Worm (Caenorhabditis elegans) whole organism, L2 larva: Measurements from ENCODE around the gene F52H2.15.

Experiments
- C34F6.9 ChIP-seq: fragments of 150-350 bp; optimal IDR thresholded peaks from 2 replicates; lab custom pipeline; 2014; ENCODE audit warnings: missing biosample characterization, missing genetic modification characterization
- F13H6.1 ChIP-seq: sonication (generic microtip); optimal IDR thresholded peaks from 2 replicates; lab custom pipeline; 2016; ENCODE audit warnings: missing genetic modification characterization, missing compliant biosample characterization
- R02D3.7 ChIP-seq: fragments of 150-350 bp; optimal IDR thresholded peaks from 2 replicates; lab custom pipeline; 2014; ENCODE audit warnings: missing biosample characterization, missing genetic modification characterization
- Y55F3AM.14 ChIP-seq: fragments of 200-800 bp; sonication (Bioruptor generic); optimal IDR thresholded peaks from 2 replicates; lab custom pipeline; 2018; ENCODE audit warnings: mild to moderate bottlenecking, missing genetic modification characterization, missing compliant biosample characterization
- ZK546.5 ChIP-seq: sonication (generic microtip); optimal IDR thresholded peaks from 2 replicates; lab custom pipeline; 2017; ENCODE audit warnings: missing biosample characterization, missing genetic modification characterization
- alr-1 ChIP-seq: fragments of 150-350 bp; optimal IDR thresholded peaks from 2 replicates; lab custom pipeline; 2014; ENCODE audit warnings: missing biosample characterization, missing genetic modification characterization
- aly-2 ChIP-seq: fragments of 150-350 bp; optimal IDR thresholded peaks from 2 replicates; lab custom pipeline; 2014; ENCODE audit warnings: missing biosample characterization, missing genetic modification characterization
- ama-1 ChIP-seq: fragments of 150-350 bp; optimal IDR thresholded peaks from 2 replicates; lab custom pipeline; 2018; ENCODE audit warnings: inconsistent platforms
- blmp-1 ChIP-seq: sonication (generic microtip); optimal IDR thresholded peaks from 2 replicates; lab custom pipeline; 2017; ENCODE audit warnings: missing genetic modification characterization, mild to moderate bottlenecking, missing compliant biosample characterization, antibody characterized with exemption, moderate library complexity; ENCODE audit not compliant: insufficient read depth
- ceh-82 ChIP-seq: fragments of 150-350 bp; optimal IDR thresholded peaks from 2 replicates; lab custom pipeline; 2014; ENCODE audit warnings: missing biosample characterization, missing genetic modification characterization
- crh-2 ChIP-seq: sonication (generic microtip); optimal IDR thresholded peaks from 2 replicates; lab custom pipeline; 2017; ENCODE audit warnings: missing biosample characterization, missing genetic modification characterization
- dmd-4 ChIP-seq: sonication (generic microtip); optimal IDR thresholded peaks from 2 replicates; lab custom pipeline; 2017; ENCODE audit warnings: missing biosample characterization, missing genetic modification characterization
- egl-27 ChIP-seq: sonication (generic microtip); optimal IDR thresholded peaks from 3 replicates; lab custom pipeline; 2017; ENCODE audit warnings: missing biosample characterization, missing genetic modification reagents, missing genetic modification characterization
- elt-1 ChIP-seq: fragments of 150-350 bp; optimal IDR thresholded peaks from 2 replicates; lab custom pipeline; 2014; ENCODE audit warnings: missing biosample characterization, missing genetic modification characterization
- elt-3 ChIP-seq: sonication (generic microtip); optimal IDR thresholded peaks from 2 replicates; lab custom pipeline; 2017; ENCODE audit warnings: missing biosample characterization, missing genetic modification characterization
- fos-1 ChIP-seq: fragments of 150-350 bp; optimal IDR thresholded peaks from 2 replicates; lab custom pipeline; 2014; ENCODE audit warnings: missing biosample characterization, missing genetic modification characterization
- gmeb-1 ChIP-seq: fragments of 150-350 bp; optimal IDR thresholded peaks from 2 replicates; lab custom pipeline; 2014; ENCODE audit warnings: missing biosample characterization, missing genetic modification characterization
- lin-11 ChIP-seq: fragments of 150-350 bp; sonication (generic microtip); optimal IDR thresholded peaks from 2 replicates; lab custom pipeline; 2014; ENCODE audit warnings: missing biosample characterization, missing genetic modification characterization, inconsistent platforms, mixed read lengths
- lin-13 ChIP-seq: fragments of 150-350 bp; optimal IDR thresholded peaks from 2 replicates; lab custom pipeline; 2014; ENCODE audit warnings: missing biosample characterization, missing genetic modification reagents, missing genetic modification characterization
- lin-39 ChIP-seq: fragments of 150-350 bp; optimal IDR thresholded peaks from 2 replicates; lab custom pipeline; 2014; ENCODE audit warnings: missing biosample characterization, missing genetic modification reagents, missing genetic modification characterization
- mbf-1 ChIP-seq: sonication (generic microtip); optimal IDR thresholded peaks from 2 replicates; lab custom pipeline; 2017; ENCODE audit warnings: missing biosample characterization, missing genetic modification characterization
- nhr-10 ChIP-seq: sonication (generic microtip); optimal IDR thresholded peaks from 2 replicates; lab custom pipeline; 2017; ENCODE audit warnings: missing biosample characterization, missing genetic modification characterization
- nhr-11 ChIP-seq: fragments of 150-350 bp; optimal IDR thresholded peaks from 2 replicates; lab custom pipeline; 2014; ENCODE audit warnings: missing biosample characterization, missing genetic modification characterization
- nhr-12 ChIP-seq: fragments of 150-350 bp; optimal IDR thresholded peaks from 2 replicates; lab custom pipeline; 2014; ENCODE audit warnings: missing biosample characterization, missing genetic modification characterization
- nhr-129 ChIP-seq: fragments of 150-350 bp; optimal IDR thresholded peaks from 2 replicates; lab custom pipeline; 2014; ENCODE audit warnings: missing biosample characterization, missing genetic modification characterization
- nhr-21 ChIP-seq: fragments of 150-350 bp; optimal IDR thresholded peaks from 2 replicates; lab custom pipeline; 2014; ENCODE audit warnings: missing biosample characterization, missing genetic modification characterization
- nhr-237 ChIP-seq: fragments of 150-350 bp; optimal IDR thresholded peaks from 2 replicates; lab custom pipeline; 2014; ENCODE audit warnings: missing biosample characterization, missing genetic modification characterization
- nhr-25 ChIP-seq: fragments of 150-350 bp; sonication (generic microtip); optimal IDR thresholded peaks from 3 replicates; lab custom pipeline; 2014; ENCODE audit warnings: missing biosample characterization, missing genetic modification characterization
- nhr-6 ChIP-seq: fragments of 150-350 bp; optimal IDR thresholded peaks from 2 replicates; lab custom pipeline; 2014; ENCODE audit warnings: missing biosample characterization, missing genetic modification characterization
- nhr-77 ChIP-seq: fragments of 150-350 bp; optimal IDR thresholded peaks from 2 replicates; lab custom pipeline; 2014; ENCODE audit warnings: missing biosample characterization, missing genetic modification characterization
- peb-1 ChIP-seq: fragments of 150-350 bp; optimal IDR thresholded peaks from 2 replicates; lab custom pipeline; 2014; ENCODE audit warnings: missing biosample characterization, missing genetic modification characterization
- sem-4 ChIP-seq: fragments of 150-350 bp; optimal IDR thresholded peaks from 2 replicates; lab custom pipeline; 2014; ENCODE audit warnings: missing biosample characterization, missing genetic modification reagents, missing genetic modification characterization
- skn-1 ChIP-seq: sonication (generic microtip); optimal IDR thresholded peaks from 2 replicates; lab custom pipeline; 2017; ENCODE audit warnings: missing biosample characterization, missing genetic modification characterization
- sma-3 ChIP-seq: sonication (generic microtip); optimal IDR thresholded peaks from 2 replicates; lab custom pipeline; 2016; ENCODE audit warnings: missing genetic modification reagents, missing genetic modification characterization, missing compliant biosample characterization
- sma-9 ChIP-seq, 2 experiments: fragments of 150-350 bp in 1 of 2; sonication (generic microtip) in 1 of 2; optimal IDR thresholded peaks; 2 replicates each; lab custom pipeline; 2014 to 2016; ENCODE audit warnings: missing genetic modification characterization in 2 of 2, mild to moderate bottlenecking in 1 of 2, missing biosample characterization in 1 of 2, missing compliant biosample characterization in 1 of 2, missing genetic modification reagents in 1 of 2, moderate library complexity in 1 of 2
- unc-39 ChIP-seq: fragments of 150-350 bp; optimal IDR thresholded peaks from 2 replicates; lab custom pipeline; 2014; ENCODE audit warnings: missing biosample characterization, missing genetic modification characterization
- unc-62 ChIP-seq: fragments of 150-350 bp; optimal IDR thresholded peaks from 2 replicates; lab custom pipeline; 2014; ENCODE audit warnings: missing biosample characterization, missing genetic modification reagents, missing genetic modification characterization
- zag-1 ChIP-seq: fragments of 150-350 bp; optimal IDR thresholded peaks from 2 replicates; lab custom pipeline; 2014; ENCODE audit warnings: missing biosample characterization, missing genetic modification characterization
- ztf-1 ChIP-seq: fragments of 200-800 bp; sonication (Bioruptor generic); conservative IDR thresholded peaks from 2 replicates; pipeline ENCODE4 v1.3.6; 2022; ENCODE audit warnings: missing genetic modification characterization, missing compliant biosample characterization
- ztf-11 ChIP-seq: sonication (generic microtip); optimal IDR thresholded peaks from 2 replicates; lab custom pipeline; 2017; ENCODE audit warnings: missing biosample characterization, missing genetic modification characterization
- ztf-4 ChIP-seq: fragments of 150-350 bp; optimal IDR thresholded peaks from 2 replicates; lab custom pipeline; 2014; ENCODE audit warnings: missing biosample characterization, missing genetic modification characterization

The F52H2.15 gene

ce11 chrX:2581828-2582589, 16.9 kb downstream of the F52H2.15 start:
- TF ChIP-seq gmeb-1 (tag; lab: Kevin White, UChicago) (no peak), nhr-237 (tag; lab: Kevin White, UChicago) (no peak), lin-11 (tag; lab: Kevin White, UChicago) (no peak), ZK546.5 (tag; lab: Kevin White, UChicago) (no peak), ztf-11 (tag; lab: Kevin White, UChicago) (no peak), elt-1 (tag; lab: Kevin White, UChicago) (no peak), unc-39 (tag; lab: Kevin White, UChicago) (no peak), nhr-12 (tag; lab: Kevin White, UChicago) (no peak), lin-13 (GFP tag; lab: Kevin White, UChicago) (no peak), egl-27 (tag; lab: Kevin White, UChicago) (no peak), nhr-11 (tag; lab: Kevin White, UChicago) (no peak), elt-3 (tag; lab: Kevin White, UChicago) (no peak), alr-1 (tag; lab: Kevin White, UChicago) (no peak), sma-3 (peak; percentile 13), dmd-4 (tag; lab: Kevin White, UChicago) (no peak), nhr-25 (peak; percentile 66), sma-9 (GFP tag; optimal IDR thresholded peaks at IDR 0.05; lab: Kevin White, UChicago) (peak; percentile 40), sma-9 (tag; optimal IDR thresholded peaks at IDR 0.05; lab: Kevin White, UChicago) (no peak), lin-39 (tag; lab: Kevin White, UChicago) (no peak), nhr-129 (tag; lab: Kevin White, UChicago) (peak; percentile 44), crh-2 (peak; percentile 33), nhr-77 (tag; lab: Kevin White, UChicago) (no peak), R02D3.7 (no peak), ztf-4 (tag; lab: Kevin White, UChicago) (no peak), unc-62 (GFP tag; lab: Kevin White, UChicago) (no peak), F13H6.1 (no peak), C34F6.9 (tag; lab: Kevin White, UChicago) (no peak), nhr-10 (tag; lab: Kevin White, UChicago) (no peak), sem-4 (tag; lab: Kevin White, UChicago) (no peak), peb-1 (tag; lab: Kevin White, UChicago) (no peak), skn-1 (tag; lab: Kevin White, UChicago) (no peak), nhr-6 (tag; lab: Kevin White, UChicago) (no peak), blmp-1 (tag; lab: Kevin White, UChicago) (peak; percentile 39), Y55F3AM.14 (no peak), zag-1 (tag; lab: Kevin White, UChicago) (no peak), aly-2 (tag; lab: Kevin White, UChicago) (no peak), ama-1 (no peak), ceh-82 (tag; lab: Kevin White, UChicago) (no peak), mbf-1 (no peak), nhr-21 (tag; lab: Kevin White, UChicago) (no peak)
- TF ChIP-seq, all 48 proteins: peak for 6

- TF ChIP-seq nhr-11 (tag; lab: Kevin White, UChicago) = no peak
- TF ChIP-seq ztf-1 (GFP tag; lab: Robert Waterston, UW) = no peak
- peak; percentile 24 for TF ChIP-seq nhr-25
- no peak for TF ChIP-seq fos-1 (tag; lab: Kevin White, UChicago)
- no peak for TF ChIP-seq nhr-77 (tag; lab: Kevin White, UChicago)
- TF ChIP-seq C34F6.9 (tag; lab: Kevin White, UChicago) = no peak
Measured at ce11 chrX:2583135-2583683, 18.1 kb downstream of the F52H2.15 start.
